Worm (Caenorhabditis elegans): Measurements from ENCODE around the gene F18A11.2.

F18A11.2 gene

DNA sequence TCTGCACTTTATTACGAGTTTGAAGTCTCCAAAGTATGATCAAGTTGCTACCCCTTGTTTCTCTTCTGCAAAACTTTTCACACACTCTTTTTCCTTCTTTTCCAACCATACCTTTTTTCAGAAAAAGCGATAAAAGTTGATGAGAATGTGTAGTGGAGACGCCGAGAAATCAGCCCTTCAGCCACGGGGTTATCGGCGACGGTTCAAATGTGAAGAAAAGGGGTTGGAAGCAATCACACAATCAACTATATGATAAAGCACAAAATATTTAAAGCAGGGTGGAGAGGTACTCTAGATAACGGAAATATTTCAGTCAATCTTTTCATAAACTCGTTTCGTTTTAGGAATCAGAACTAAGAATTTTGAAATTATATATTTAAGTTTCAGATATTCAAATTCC lies 41.6 kb downstream of the F18A11.2 start, which contains the start of gene F42G4.5:
TSS of gene F42G4.5 (plus strand) at position 379 of the 400 bp plus-strand sequence.
- TF ChIP-seq aptf-2 (GFP tag; conservative IDR thresholded peaks at IDR 0.05) (no peak), nhr-80 (tag; optimal IDR thresholded peaks at IDR 0.05) (peak; percentile 93), madf-3 (GFP tag; IDR thresholded peaks at IDR 0.05) (no peak)

DNA sequence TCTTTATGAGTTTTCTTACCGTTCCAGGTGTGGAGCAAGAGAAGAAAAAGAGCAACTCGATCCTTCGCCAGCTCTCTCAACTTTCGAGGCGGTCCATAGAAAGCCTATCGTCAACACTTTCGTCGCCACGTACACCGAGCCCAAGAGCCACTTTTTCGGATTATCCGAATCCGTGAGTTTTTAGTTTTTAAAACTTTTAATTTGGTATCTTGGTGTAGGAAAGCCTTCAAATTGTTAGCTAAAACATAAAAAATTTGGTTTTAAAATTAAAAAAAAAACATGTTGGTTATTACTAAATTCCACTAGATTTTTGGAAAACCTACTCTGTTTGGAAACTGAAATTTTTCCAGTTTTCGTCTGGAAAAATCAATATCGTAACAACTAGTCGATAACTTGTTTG lies 42.2 kb downstream of the F18A11.2 start:
- TF ChIP-seq T07F8.4 (tag; optimal IDR thresholded peaks at IDR 0.05) (no peak), F55B11.4 (tag; optimal IDR thresholded peaks at IDR 0.05; ENCODE audit: borderline replicate concordance, insufficient read depth) (no peak), B0336.3 (GFP tag; IDR thresholded peaks at IDR 0.05) (no peak), egrh-3 (GFP tag; IDR thresholded peaks at IDR 0.05) (no peak), B0261.1 (tag; optimal IDR thresholded peaks at IDR 0.05) (no peak), Y67H2A.10 (GFP tag; conservative IDR thresholded peaks at IDR 0.05) (no peak), hlh-26 (GFP tag; conservative IDR thresholded peaks at IDR 0.05) (no peak), Y56A3A.18 (GFP tag; IDR thresholded peaks at IDR 0.05) (no peak), gei-17 (GFP tag; optimal IDR thresholded peaks at IDR 0.05) (no peak), athp-1 (tag; optimal IDR thresholded peaks at IDR 0.05) (no peak), ztf-28 (GFP tag; IDR thresholded peaks at IDR 0.05) (no peak), lin-26 (GFP tag; IDR thresholded peaks at IDR 0.05) (no peak)

DNA sequence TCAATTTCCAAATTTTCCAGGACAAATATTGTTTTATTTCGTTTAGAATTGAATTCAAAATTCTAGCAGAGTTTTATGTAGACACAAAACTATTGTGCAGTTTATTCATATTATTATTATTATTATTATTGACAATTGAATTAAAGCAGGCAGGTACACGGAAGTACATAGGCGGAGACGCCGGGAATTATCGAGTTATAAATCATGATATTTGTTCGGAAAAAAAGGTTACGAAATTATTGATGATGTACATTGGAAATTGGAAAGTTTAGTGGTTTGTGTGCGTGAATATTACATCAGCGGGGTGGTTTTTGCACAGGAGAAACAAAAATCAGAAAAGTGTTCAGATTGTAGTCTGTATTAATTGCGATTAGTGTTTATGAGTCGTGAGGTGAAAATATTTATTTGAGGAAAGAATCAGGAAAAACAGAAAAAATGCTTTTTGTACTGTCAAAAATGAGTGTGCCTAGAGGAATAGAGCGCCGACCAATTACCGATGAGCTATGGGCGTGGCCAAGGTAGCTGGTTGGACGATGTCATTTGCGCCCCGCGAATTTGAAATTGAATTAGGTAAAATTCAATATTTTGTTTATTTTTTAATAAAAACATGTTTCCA lies 44.9 kb downstream of the F18A11.2 start:
- no peak for TF ChIP-seq K12H6.12 (tag; optimal IDR thresholded peaks at IDR 0.05)
- TF ChIP-seq C06A6.2 (GFP tag; conservative IDR thresholded peaks at IDR 0.05) = no peak
- no peak for TF ChIP-seq ztf-26 (tag; optimal IDR thresholded peaks at IDR 0.05)
- TF ChIP-seq akir-1 (GFP tag; optimal IDR thresholded peaks at IDR 0.05) = no peak
- peak; percentile 21 for TF ChIP-seq attf-5 (GFP tag; optimal IDR thresholded peaks at IDR 0.05)
- TF ChIP-seq aptf-2 (GFP tag; conservative IDR thresholded peaks at IDR 0.05) = no peak
- TF ChIP-seq Y67H2A.10 (GFP tag; conservative IDR thresholded peaks at IDR 0.05) = no peak
- TF ChIP-seq rec-8 (tag; optimal IDR thresholded peaks at IDR 0.05) = no peak
- TF ChIP-seq ceh-79 (tag; optimal IDR thresholded peaks at IDR 0.05) = no peak
- TF ChIP-seq gei-17 (GFP tag; optimal IDR thresholded peaks at IDR 0.05) = no peak
- TF ChIP-seq hmg-1.2 (GFP tag; IDR thresholded peaks at IDR 0.05) = no peak
- TF ChIP-seq Y79H2A.3 (GFP tag; conservative IDR thresholded peaks at IDR 0.05) = no peak
- no peak for TF ChIP-seq hrde-1 (tag; optimal IDR thresholded peaks at IDR 0.05; ENCODE audit: borderline replicate concordance)
- TF ChIP-seq F22D6.2 (tag; optimal IDR thresholded peaks at IDR 0.05) = no peak
- no peak for TF ChIP-seq T07F8.4 (tag; optimal IDR thresholded peaks at IDR 0.05)
- no peak for TF ChIP-seq dpff-1 (tag; optimal IDR thresholded peaks at IDR 0.05)
- TF ChIP-seq let-607 (tag; optimal IDR thresholded peaks at IDR 0.05) = peak in 1 of 2 experiments; percentile 26
- TF ChIP-seq F37B4.10 (GFP tag; IDR thresholded peaks at IDR 0.05) = no peak
- no peak for TF ChIP-seq F57C9.4 (tag; optimal IDR thresholded peaks at IDR 0.05)
- TF ChIP-seq Y95B8A.8 (GFP tag; IDR thresholded peaks at IDR 0.05) = no peak
- peak; percentile 6 for TF ChIP-seq tbp1 (GFP tag; optimal IDR thresholded peaks at IDR 0.05)
- TF ChIP-seq fkh-3 (tag; optimal IDR thresholded peaks at IDR 0.05) = no peak
- no peak for TF ChIP-seq atf-7 (tag; optimal IDR thresholded peaks at IDR 0.05)
- no peak for TF ChIP-seq lir-1 (GFP tag; conservative IDR thresholded peaks at IDR 0.05)
- TF ChIP-seq mel-28 (tag; optimal IDR thresholded peaks at IDR 0.05; ENCODE audit: borderline replicate concordance) = no peak
- no peak for TF ChIP-seq dpl-1 (GFP tag; optimal IDR thresholded peaks at IDR 0.05)
- peak; percentile 62 for TF ChIP-seq nhr-80 (tag; optimal IDR thresholded peaks at IDR 0.05)
- no peak for TF ChIP-seq cebp-2 (GFP tag; IDR thresholded peaks at IDR 0.05)
- TF ChIP-seq lin-40 (tag; optimal IDR thresholded peaks at IDR 0.05) = no peak
- no peak for TF ChIP-seq aptf-3 (GFP tag; IDR thresholded peaks at IDR 0.05)
- peak; percentile 75; the same call in 1 of the 2 replicates for TF ChIP-seq cebp-1 (GFP tag; IDR thresholded peaks at IDR 0.05)
- peak; percentile 83 for TF ChIP-seq cebp-1 (tag; optimal IDR thresholded peaks at IDR 0.05)
- TF ChIP-seq madf-6 (GFP tag; IDR thresholded peaks at IDR 0.05) = no peak
- no peak for TF ChIP-seq sea-2 (GFP tag; IDR thresholded peaks at IDR 0.05)
- TF ChIP-seq rcor-1 (GFP tag; IDR thresholded peaks at IDR 0.05) = no peak
- no peak for TF ChIP-seq egrh-3 (GFP tag; IDR thresholded peaks at IDR 0.05)

Measured in whole organism, young adult.